Fruit fly (Drosophila melanogaster) whole organism, embryonic: Measurements from ENCODE around the gene ninaG.
A peak's percentile ranks its signal among the peaks of the same experiment; 100 is the strongest.

Experiments used
- Asciz ChIP-seq: fragments of 200-800 bp; sonication (Bioruptor generic); optimal IDR thresholded peaks from 2 replicates; lab custom pipeline; 2017; ENCODE audit warnings: missing biosample characterization, mild to moderate bottlenecking, missing genetic modification characterization, missing genetic modification reagents
- B-H1 ChIP-seq: fragments of 200-800 bp; sonication (Bioruptor generic); IDR thresholded peaks from 3 replicates; pipeline ENCODE4 v1.3.6; 2022; ENCODE audit warnings: missing biosample characterization, missing genetic modification characterization
- CG14965 ChIP-seq: fragments of 200-800 bp; sonication (Bioruptor generic); optimal IDR thresholded peaks from 2 replicates; lab custom pipeline; 2016; ENCODE audit warnings: missing biosample characterization, missing genetic modification characterization, borderline replicate concordance
- CG15073 ChIP-seq: fragments of 200-800 bp; sonication (Bioruptor generic); optimal IDR thresholded peaks from 2 replicates; lab custom pipeline; 2016; ENCODE audit warnings: missing biosample characterization, missing genetic modification characterization
- CG1529 ChIP-seq: fragments of 200-800 bp; sonication (Bioruptor generic); optimal IDR thresholded peaks from 3 replicates; lab custom pipeline; 2018; ENCODE audit warnings: missing biosample characterization, missing genetic modification characterization
- CG1603 ChIP-seq: fragments of 200-800 bp; sonication (Bioruptor generic); optimal IDR thresholded peaks from 2 replicates; lab custom pipeline; 2019; ENCODE audit warnings: missing biosample characterization, mild to moderate bottlenecking, missing genetic modification characterization, moderate library complexity
- CG17829 ChIP-seq: fragments of 200-800 bp; optimal IDR thresholded peaks from 2 replicates; lab custom pipeline; 2019; ENCODE audit warnings: missing biosample characterization, mild to moderate bottlenecking, missing genetic modification characterization, moderate library complexity
- CG2199 ChIP-seq: fragments of 200-800 bp; sonication (Bioruptor generic); IDR thresholded peaks from 3 replicates; pipeline ENCODE4 v1.3.6; 2022; ENCODE audit warnings: missing biosample characterization, missing genetic modification characterization
- CG31224 ChIP-seq: fragments of 200-800 bp; sonication (Bioruptor generic); IDR thresholded peaks from 2 replicates; pipeline ENCODE4 v1.3.6; 2022; ENCODE audit warnings: missing biosample characterization, missing genetic modification characterization
- CG34224 ChIP-seq: fragments of 200-800 bp; sonication (Bioruptor generic); IDR thresholded peaks from 3 replicates; pipeline ENCODE4 v1.3.6; 2022; ENCODE audit warnings: missing biosample characterization, missing genetic modification characterization; ENCODE audit not compliant: partially characterized antibody
- CG34376 ChIP-seq: fragments of 200-800 bp; sonication (Bioruptor generic); optimal IDR thresholded peaks from 2 replicates; lab custom pipeline; 2018; ENCODE audit warnings: missing biosample characterization, mild to moderate bottlenecking, missing genetic modification characterization
- CG34422 ChIP-seq: fragments of 200-800 bp; sonication (Bioruptor generic); IDR thresholded peaks from 3 replicates; pipeline ENCODE4 v1.3.6; 2022; ENCODE audit warnings: missing biosample characterization, missing genetic modification characterization
- CG4820 ChIP-seq: fragments of 200-800 bp; sonication (Bioruptor generic); optimal IDR thresholded peaks from 3 replicates; lab custom pipeline; 2016; ENCODE audit warnings: missing biosample characterization, missing genetic modification characterization
- CG5245 ChIP-seq: fragments of 200-800 bp; sonication (Bioruptor generic); optimal IDR thresholded peaks from 3 replicates; lab custom pipeline; 2016; ENCODE audit warnings: missing biosample characterization, missing genetic modification characterization
- CG6689 ChIP-seq: fragments of 200-800 bp; sonication (Bioruptor generic); IDR thresholded peaks from 2 replicates; pipeline ENCODE4 v1.3.6; 2022; ENCODE audit warnings: missing biosample characterization, missing genetic modification characterization
- CG6854 ChIP-seq: fragments of 200-800 bp; sonication (Bioruptor generic); optimal IDR thresholded peaks from 3 replicates; lab custom pipeline; 2017; ENCODE audit warnings: missing biosample characterization, mild to moderate bottlenecking, missing genetic modification characterization
- CG8089 ChIP-seq: fragments of 200-800 bp; sonication (Bioruptor generic); optimal IDR thresholded peaks from 3 replicates; lab custom pipeline; 2016; ENCODE audit warnings: missing biosample characterization, missing genetic modification characterization
- CG8290 ChIP-seq, 3 experiments: fragments of 200-800 bp; sonication (Bioruptor generic); optimal IDR thresholded peaks; 2 replicates each; lab custom pipeline; 2016 to 2019; ENCODE audit warnings: missing biosample characterization in 3 of 3, missing genetic modification characterization in 3 of 3, mild to moderate bottlenecking in 2 of 3, moderate library complexity in 1 of 3
- CG9437 ChIP-seq: fragments of 200-800 bp; sonication (Bioruptor generic); optimal IDR thresholded peaks from 2 replicates; lab custom pipeline; 2018; ENCODE audit warnings: missing biosample characterization, mild to moderate bottlenecking, missing genetic modification characterization
- CG9932 ChIP-seq: fragments of 200-800 bp; sonication (Bioruptor generic); IDR thresholded peaks from 2 replicates; pipeline ENCODE4 v1.3.6; 2022; ENCODE audit warnings: missing biosample characterization, missing genetic modification characterization
- CTCF ChIP-seq: fragments of 200-800 bp; sonication (Bioruptor generic); optimal IDR thresholded peaks from 2 replicates; lab custom pipeline; 2017; ENCODE audit warnings: missing biosample characterization, mild to moderate bottlenecking, missing genetic modification characterization, moderate library complexity
- CrebB ChIP-seq: fragments of 200-800 bp; sonication (Bioruptor generic); optimal IDR thresholded peaks from 3 replicates; lab custom pipeline; 2018; ENCODE audit warnings: missing biosample characterization, mild to moderate bottlenecking, missing genetic modification characterization
- Dfd ChIP-seq, 2 experiments: fragments of >200 bp; optimal IDR thresholded peaks; 2 replicates each; lab custom pipeline; 2017; ENCODE audit warnings: missing biosample characterization in 2 of 2, missing genetic modification characterization in 2 of 2
- Doc2 ChIP-seq: fragments of 200-800 bp; sonication (Bioruptor generic); IDR thresholded peaks from 2 replicates; pipeline ENCODE4 v1.3.6; 2022; ENCODE audit warnings: missing biosample characterization, missing genetic modification characterization
- Doc3 ChIP-seq: fragments of 200-800 bp; sonication (Bioruptor generic); IDR thresholded peaks from 3 replicates; pipeline ENCODE4 v1.3.6; 2022; ENCODE audit warnings: missing biosample characterization, missing genetic modification characterization; ENCODE audit not compliant: partially characterized antibody
- Dp ChIP-seq: fragments of 200-800 bp; sonication (Bioruptor generic); optimal IDR thresholded peaks from 2 replicates; lab custom pipeline; 2018; ENCODE audit warnings: missing biosample characterization, mild to moderate bottlenecking, missing genetic modification characterization, moderate library complexity
- HmgD ChIP-seq: fragments of 200-800 bp; sonication (Bioruptor generic); optimal IDR thresholded peaks from 3 replicates; lab custom pipeline; 2016; ENCODE audit warnings: missing biosample characterization, missing genetic modification characterization
- Hmr ChIP-seq: fragments of 200-800 bp; sonication (Bioruptor generic); optimal IDR thresholded peaks from 3 replicates; lab custom pipeline; 2017; ENCODE audit warnings: mild to moderate bottlenecking, missing biosample characterization, missing genetic modification reagents, missing genetic modification characterization
- Hr3 ChIP-seq: fragments of 200-800 bp; sonication (Bioruptor generic); optimal IDR thresholded peaks from 3 replicates; lab custom pipeline; 2016; ENCODE audit warnings: missing biosample characterization, missing genetic modification characterization
- MTF-1 ChIP-seq: fragments of 200-800 bp; sonication (Bioruptor generic); optimal IDR thresholded peaks from 2 replicates; lab custom pipeline; 2018; ENCODE audit warnings: missing biosample characterization, mild to moderate bottlenecking, missing genetic modification characterization, borderline replicate concordance
- PHDP ChIP-seq: fragments of 200-800 bp; sonication (Bioruptor generic); optimal IDR thresholded peaks from 3 replicates; lab custom pipeline; 2018; ENCODE audit warnings: missing biosample characterization, mild to moderate bottlenecking, missing genetic modification characterization, moderate library complexity
- Ravus ChIP-seq: fragments of 200-800 bp; sonication (Bioruptor generic); IDR thresholded peaks from 2 replicates; pipeline ENCODE4 v1.3.6; 2022; ENCODE audit warnings: missing biosample characterization, missing genetic modification characterization
- Rfx ChIP-seq: fragments of 200-800 bp; sonication (Bioruptor generic); IDR thresholded peaks from 2 replicates; pipeline ENCODE4 v1.3.6; 2022; ENCODE audit warnings: missing biosample characterization, missing genetic modification characterization
- YL-1 ChIP-seq: fragments of 200-800 bp; sonication (Bioruptor generic); optimal IDR thresholded peaks from 3 replicates; lab custom pipeline; 2017; ENCODE audit warnings: missing biosample characterization, mild to moderate bottlenecking, missing genetic modification characterization
- aop ChIP-seq: fragments of 200-800 bp; sonication (Bioruptor generic); IDR thresholded peaks from 2 replicates; pipeline ENCODE4 v1.3.6; 2022; ENCODE audit warnings: missing biosample characterization, missing genetic modification characterization
- ara ChIP-seq: fragments of 200-800 bp; sonication (Bioruptor generic); IDR thresholded peaks from 2 replicates; pipeline ENCODE4 v1.3.6; 2022; ENCODE audit warnings: missing biosample characterization, missing genetic modification characterization
- ase ChIP-seq: fragments of 200-800 bp; sonication (Bioruptor generic); IDR thresholded peaks from 3 replicates; pipeline ENCODE4 v1.3.6; 2022; ENCODE audit warnings: missing biosample characterization, missing genetic modification characterization
- cas ChIP-seq: fragments of 200-800 bp; sonication (Bioruptor generic); IDR thresholded peaks from 2 replicates; pipeline ENCODE4 v1.3.6; 2022; ENCODE audit warnings: missing biosample characterization, missing genetic modification characterization
- chif ChIP-seq, 2 experiments: fragments of 200-800 bp; sonication (Bioruptor generic); optimal IDR thresholded peaks; 3 replicates each; lab custom pipeline; 2016; ENCODE audit warnings: missing biosample characterization in 2 of 2, missing genetic modification characterization in 2 of 2
- dm ChIP-seq: fragments of 200-800 bp; sonication (Bioruptor generic); optimal IDR thresholded peaks from 3 replicates; lab custom pipeline; 2016; ENCODE audit warnings: missing biosample characterization, missing genetic modification characterization
- ems ChIP-seq: fragments of 200-800 bp; sonication (Bioruptor generic); optimal IDR thresholded peaks from 3 replicates; lab custom pipeline; 2016; ENCODE audit warnings: missing biosample characterization, missing genetic modification characterization
- fu2 ChIP-seq: fragments of 200-800 bp; sonication (Bioruptor generic); optimal IDR thresholded peaks from 2 replicates; lab custom pipeline; 2016; ENCODE audit warnings: missing biosample characterization, missing genetic modification characterization
- gce ChIP-seq: fragments of 200-800 bp; sonication (Bioruptor generic); IDR thresholded peaks from 3 replicates; pipeline ENCODE4 v1.3.6; 2022; ENCODE audit warnings: missing biosample characterization, missing genetic modification characterization
- ind ChIP-seq: fragments of 200-800 bp; sonication (Bioruptor generic); optimal IDR thresholded peaks from 3 replicates; lab custom pipeline; 2016; ENCODE audit warnings: missing biosample characterization, missing genetic modification characterization
- pb ChIP-seq: fragments of 200-800 bp; sonication (Bioruptor generic); optimal IDR thresholded peaks from 3 replicates; lab custom pipeline; 2016; ENCODE audit warnings: missing biosample characterization, missing genetic modification characterization
- rib ChIP-seq: fragments of 200-800 bp; sonication (Bioruptor generic); IDR thresholded peaks from 2 replicates; pipeline ENCODE4 v1.3.6; 2022; ENCODE audit warnings: missing biosample characterization, missing genetic modification characterization
- scrt ChIP-seq: fragments of 200-800 bp; sonication (Bioruptor generic); optimal IDR thresholded peaks from 2 replicates; lab custom pipeline; 2018; ENCODE audit warnings: missing biosample characterization, mild to moderate bottlenecking, missing genetic modification characterization, moderate library complexity
- sr ChIP-seq: fragments of 200-800 bp; sonication (Bioruptor generic); IDR thresholded peaks from 3 replicates; pipeline ENCODE4 v1.3.6; 2022; ENCODE audit warnings: missing biosample characterization, missing genetic modification characterization
- tna ChIP-seq: fragments of 200-800 bp; sonication (Bioruptor generic); IDR thresholded peaks from 2 replicates; pipeline ENCODE4 v1.3.6; 2022; ENCODE audit warnings: missing biosample characterization, missing genetic modification characterization; ENCODE audit not compliant: partially characterized antibody
- vfl ChIP-seq: fragments of 200-800 bp; sonication (Bioruptor generic); optimal IDR thresholded peaks from 2 replicates; lab custom pipeline; 2016; ENCODE audit warnings: missing biosample characterization, missing genetic modification characterization

The ninaG gene

DNA sequence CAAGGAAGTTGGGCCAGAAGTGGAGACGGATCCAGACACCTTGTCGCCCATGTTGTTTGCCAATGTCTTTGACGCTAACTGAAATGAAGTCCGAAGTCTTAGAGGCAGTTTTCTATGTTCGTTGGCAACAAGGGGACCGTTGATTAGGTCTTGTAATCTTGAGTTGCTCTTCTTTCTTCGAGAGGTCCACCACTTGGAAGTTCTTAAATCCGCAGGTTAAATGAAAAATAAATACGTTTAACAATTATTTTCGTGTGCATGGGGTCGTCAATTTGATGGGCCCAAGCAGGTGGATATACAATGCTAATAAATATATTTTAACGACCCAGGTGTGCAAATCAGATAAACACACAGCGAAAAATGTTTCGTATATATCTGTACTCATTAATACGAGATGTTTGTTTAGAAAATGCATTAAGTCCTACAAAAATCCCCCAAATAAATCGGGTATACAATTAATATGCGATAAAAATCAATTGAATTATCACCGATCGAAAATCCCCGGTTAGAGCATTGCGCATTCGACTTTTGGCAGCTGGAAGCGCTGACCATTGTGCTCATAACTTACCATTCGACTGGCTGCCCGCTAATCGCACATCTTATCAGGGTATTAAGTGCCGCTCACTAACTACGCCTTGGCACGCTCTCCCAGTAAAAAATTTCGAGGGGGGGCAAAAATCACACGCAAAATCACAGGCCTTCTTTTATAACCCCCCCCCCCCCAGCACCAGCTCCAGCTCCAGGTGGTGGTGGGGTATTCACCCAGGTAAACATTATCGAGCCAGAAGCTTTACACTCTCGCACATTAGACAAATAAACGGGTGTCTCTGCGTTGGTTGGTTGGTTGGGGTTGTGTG is 39.2 kb upstream of the ninaG start, which contains the start of gene PGRP-LB (continued):
- TF ChIP-seq CG2199 (GFP tag; lab: Robert Waterston, UW), result no peak
- TF ChIP-seq sr (GFP tag; lab: Robert Waterston, UW), result no peak
- TF ChIP-seq pb (GFP tag; lab: Kevin White, UChicago), result no peak
- no peak for TF ChIP-seq MTF-1 (GFP tag; lab: Kevin White, UChicago)
- TF ChIP-seq CG15073, result no peak
- TF ChIP-seq CG34224 (GFP tag; lab: Robert Waterston, UW), result no peak
- no peak for TF ChIP-seq Dfd (GFP tag; optimal IDR thresholded peaks at IDR 0.05; lab: Kevin White, UChicago)
- no peak for TF ChIP-seq Dp
- no peak for TF ChIP-seq CG17829 (tag; lab: Kevin White, UChicago)
- no peak for TF ChIP-seq Asciz
- no peak for TF ChIP-seq B-H1 (GFP tag; lab: Robert Waterston, UW)
- TF ChIP-seq CG34422 (GFP tag; lab: Robert Waterston, UW), result no peak
- no peak for TF ChIP-seq CTCF (GFP tag; lab: Kevin White, UChicago)
- no peak for TF ChIP-seq gce
- peak; percentile 2 for TF ChIP-seq PHDP (tag; lab: Kevin White, UChicago)
- no peak for TF ChIP-seq cas (GFP tag; lab: Robert Waterston, UW)
- no peak for TF ChIP-seq CG8089 (GFP tag; lab: Kevin White, UChicago)
- peak; percentile 51; the same call in 1 of the 2 replicates for TF ChIP-seq Rfx (GFP tag; lab: Robert Waterston, UW)
- no peak for TF ChIP-seq CG34376
- TF ChIP-seq CG31224 (GFP tag; lab: Robert Waterston, UW), result no peak
- no peak for TF ChIP-seq CG8290 (GFP tag; optimal IDR thresholded peaks at IDR 0.05; lab: Kevin White, UChicago)
- peak in 1 of 2 experiments; percentile 36 for TF ChIP-seq CG8290 (tag; optimal IDR thresholded peaks at IDR 0.05; lab: Kevin White, UChicago)
- peak; percentile 7 for TF ChIP-seq ind (GFP tag; lab: Kevin White, UChicago)
- TF ChIP-seq ems (GFP tag; lab: Kevin White, UChicago), result no peak
- no peak for TF ChIP-seq ase (GFP tag; lab: Robert Waterston, UW)
- no peak for TF ChIP-seq HmgD (GFP tag; lab: Kevin White, UChicago)
- TF ChIP-seq CG1603 (tag; lab: Kevin White, UChicago), result no peak
- TF ChIP-seq CG14965 (GFP tag; lab: Kevin White, UChicago), result no peak
- peak; percentile 12 for TF ChIP-seq fu2
- TF ChIP-seq chif (GFP tag; optimal IDR thresholded peaks at IDR 0.05; lab: Kevin White, UChicago), result no peak
- TF ChIP-seq tna, result no peak
- TF ChIP-seq YL-1 (GFP tag; lab: Kevin White, UChicago), result no peak
- peak; percentile 15 for TF ChIP-seq Hr3 (GFP tag; lab: Kevin White, UChicago)
- no peak for TF ChIP-seq dm (GFP tag; lab: Kevin White, UChicago)
- no peak for TF ChIP-seq Doc3 (GFP tag; lab: Robert Waterston, UW)
- TF ChIP-seq CG5245, result no peak
- no peak for TF ChIP-seq CG6689
- peak; percentile 7 for TF ChIP-seq CG9437 (GFP tag; lab: Kevin White, UChicago)
- TF ChIP-seq Ravus, result no peak
- peak; percentile 64; the same call in 1 of the 2 replicates for TF ChIP-seq rib (GFP tag; lab: Robert Waterston, UW)
- no peak for TF ChIP-seq scrt (GFP tag; lab: Kevin White, UChicago)
- TF ChIP-seq aop (GFP tag; lab: Robert Waterston, UW), result no peak
- TF ChIP-seq Doc2 (GFP tag; lab: Robert Waterston, UW), result no peak
- TF ChIP-seq CG6854, result no peak
- TF ChIP-seq CG9932, result peak; percentile 35; the same call in 1 of the 2 replicates
- peak; percentile 50 for TF ChIP-seq Hmr
- TF ChIP-seq vfl, result no peak
- TF ChIP-seq CrebB, result no peak
- no peak for TF ChIP-seq CG1529 (GFP tag; lab: Kevin White, UChicago)
- TF ChIP-seq CG4820 (GFP tag; lab: Kevin White, UChicago), result no peak
- no peak for TF ChIP-seq ara (GFP tag; lab: Robert Waterston, UW)
